Fruit fly (Drosophila melanogaster) whole organism, pupa: Measurements from ENCODE around the gene wwk.
A peak's percentile ranks its signal among the peaks of the same experiment; 100 is the strongest.

Experiments
- CG10348 ChIP-seq: fragments of 200-800 bp; sonication (Bioruptor generic); IDR thresholded peaks from 2 replicates; pipeline ENCODE4 v1.3.6; 2022; ENCODE audit warnings: missing biosample characterization, missing genetic modification characterization
- CG13204 ChIP-seq: fragments of 200-800 bp; sonication (Bioruptor generic); optimal IDR thresholded peaks from 2 replicates; lab custom pipeline; 2018; ENCODE audit warnings: missing biosample characterization, mild to moderate bottlenecking, missing genetic modification characterization, moderate library complexity
- CG14655 ChIP-seq: fragments of 200-800 bp; sonication (Bioruptor generic); optimal IDR thresholded peaks from 3 replicates; lab custom pipeline; 2017; ENCODE audit warnings: mild to moderate bottlenecking, missing biosample characterization, missing genetic modification reagents, missing genetic modification characterization
- CG15710 ChIP-seq: fragments of 200-800 bp; sonication (Bioruptor generic); optimal IDR thresholded peaks from 2 replicates; lab custom pipeline; 2018; ENCODE audit warnings: missing biosample characterization, mild to moderate bottlenecking, missing genetic modification characterization, moderate library complexity
- CG17806 ChIP-seq: fragments of 200-800 bp; sonication (Bioruptor generic); optimal IDR thresholded peaks from 2 replicates; lab custom pipeline; 2018; ENCODE audit warnings: missing biosample characterization, mild to moderate bottlenecking, missing genetic modification characterization, moderate library complexity
- CG34367 ChIP-seq: fragments of 200-800 bp; sonication (Bioruptor generic); optimal IDR thresholded peaks from 2 replicates; lab custom pipeline; 2018; ENCODE audit warnings: missing biosample characterization, mild to moderate bottlenecking, missing genetic modification characterization
- CG4496 ChIP-seq: fragments of 200-800 bp; sonication (Bioruptor generic); IDR thresholded peaks from 3 replicates; pipeline ENCODE4 v1.3.6; 2022; ENCODE audit warnings: missing biosample characterization, missing genetic modification characterization
- CG8159 ChIP-seq: fragments of 200-800 bp; sonication (Bioruptor generic); optimal IDR thresholded peaks from 3 replicates; lab custom pipeline; 2018; ENCODE audit warnings: missing biosample characterization, mild to moderate bottlenecking, missing genetic modification characterization, moderate library complexity
- CG8301 ChIP-seq: fragments of 200-800 bp; sonication (Bioruptor generic); optimal IDR thresholded peaks from 2 replicates; lab custom pipeline; 2018; ENCODE audit warnings: missing biosample characterization, mild to moderate bottlenecking, missing genetic modification characterization
- CG9948 ChIP-seq: fragments of 200-800 bp; sonication (Bioruptor generic); optimal IDR thresholded peaks from 2 replicates; lab custom pipeline; 2018; ENCODE audit warnings: missing biosample characterization, mild to moderate bottlenecking, missing genetic modification characterization, moderate library complexity
- D1 ChIP-seq: fragments of 200-800 bp; sonication (Bioruptor generic); optimal IDR thresholded peaks from 2 replicates; lab custom pipeline; 2018; ENCODE audit warnings: missing biosample characterization, mild to moderate bottlenecking, missing genetic modification characterization, moderate library complexity
- EcR ChIP-seq: fragments of 200-800 bp; sonication (Bioruptor generic); optimal IDR thresholded peaks from 3 replicates; lab custom pipeline; 2019; ENCODE audit warnings: missing biosample characterization, missing genetic modification characterization, mild to moderate bottlenecking, moderate library complexity, missing genetic modification reagents
- Ets98B ChIP-seq: fragments of 200-800 bp; sonication (Bioruptor generic); IDR thresholded peaks from 2 replicates; pipeline ENCODE4 v1.3.6; 2022; ENCODE audit warnings: missing biosample characterization, missing genetic modification characterization
- Pif1B ChIP-seq: fragments of 200-800 bp; sonication (Bioruptor generic); optimal IDR thresholded peaks from 3 replicates; lab custom pipeline; 2016; ENCODE audit warnings: missing biosample characterization, missing genetic modification characterization
- Snoo ChIP-seq: fragments of 200-800 bp; sonication (Bioruptor generic); optimal IDR thresholded peaks from 3 replicates; lab custom pipeline; 2017; ENCODE audit warnings: missing biosample characterization, mild to moderate bottlenecking, missing genetic modification characterization, inconsistent platforms
- fd96Ca ChIP-seq: fragments of 200-800 bp; sonication (Bioruptor generic); IDR thresholded peaks from 3 replicates; pipeline ENCODE4 v1.3.6; 2022; ENCODE audit warnings: missing biosample characterization, missing genetic modification characterization
- gl ChIP-seq: fragments of 200-800 bp; sonication (Bioruptor generic); optimal IDR thresholded peaks from 2 replicates; lab custom pipeline; 2018; ENCODE audit warnings: missing biosample characterization, mild to moderate bottlenecking, missing genetic modification characterization
- rn ChIP-seq: fragments of 200-800 bp; sonication (Bioruptor generic); IDR thresholded peaks from 2 replicates; pipeline ENCODE4 v1.3.6; 2022; ENCODE audit warnings: missing biosample characterization, missing genetic modification characterization

Gene wwk

dm6 chr2L:15074465-15074864, at the start of gene wwk:
Gene wwk (plus strand): TSS chr2L:15074776.
- TF ChIP-seq CG17806 (tag; lab: Kevin White, UChicago) (no peak), CG9948 (no peak), Snoo (tag; lab: Kevin White, UChicago) (no peak), CG10348 (GFP tag; lab: Robert Waterston, UW) (no peak), fd96Ca (GFP tag; lab: Robert Waterston, UW) (no peak), gl (tag; lab: Kevin White, UChicago) (no peak), CG14655 (GFP tag; lab: Kevin White, UChicago) (no peak), Ets98B (GFP tag; lab: Robert Waterston, UW) (no peak), Pif1B (GFP tag; lab: Kevin White, UChicago) (no peak), CG8301 (tag; lab: Kevin White, UChicago) (no peak)
- TF ChIP-seq, all 21 proteins: peak for 0

dm6 chr2L:15026582-15026981, 48.0 kb upstream of the wwk start, which contains the start of gene CG33310:
Gene CG33310 (plus strand): TSS chr2L:15026882.
- no peak for TF ChIP-seq CG10348 (GFP tag; lab: Robert Waterston, UW)
- TF ChIP-seq rn (GFP tag; lab: Robert Waterston, UW) = no peak
- no peak for TF ChIP-seq CG13204
- no peak for TF ChIP-seq CG4496 (GFP tag; lab: Robert Waterston, UW)
- no peak for TF ChIP-seq CG9948
- TF ChIP-seq fd96Ca (GFP tag; lab: Robert Waterston, UW) = no peak
- TF ChIP-seq Pif1B (GFP tag; lab: Kevin White, UChicago) = no peak
- no peak for TF ChIP-seq Ets98B (GFP tag; lab: Robert Waterston, UW)
- no peak for TF ChIP-seq CG17806 (tag; lab: Kevin White, UChicago)
- no peak for TF ChIP-seq D1 (tag; lab: Kevin White, UChicago)
- TF ChIP-seq CG8301 (tag; lab: Kevin White, UChicago) = no peak

- TF ChIP-seq CG8159 (tag; lab: Kevin White, UChicago) = no peak
- TF ChIP-seq CG4496 (GFP tag; lab: Robert Waterston, UW) = no peak
- TF ChIP-seq CG14655 (GFP tag; lab: Kevin White, UChicago) = no peak
- TF ChIP-seq CG15710 (tag; lab: Kevin White, UChicago) = no peak
- no peak for TF ChIP-seq Snoo (tag; lab: Kevin White, UChicago)
- no peak for TF ChIP-seq D1 (tag; lab: Kevin White, UChicago)
- TF ChIP-seq EcR = no peak
- no peak for TF ChIP-seq CG8301 (tag; lab: Kevin White, UChicago)
Observed at dm6 chr2L:15031650-15032049, 42.9 kb upstream of the wwk start, which contains the start of gene CG31832. Gene CG31832 (minus strand): TSS chr2L:15031750.

DNA sequence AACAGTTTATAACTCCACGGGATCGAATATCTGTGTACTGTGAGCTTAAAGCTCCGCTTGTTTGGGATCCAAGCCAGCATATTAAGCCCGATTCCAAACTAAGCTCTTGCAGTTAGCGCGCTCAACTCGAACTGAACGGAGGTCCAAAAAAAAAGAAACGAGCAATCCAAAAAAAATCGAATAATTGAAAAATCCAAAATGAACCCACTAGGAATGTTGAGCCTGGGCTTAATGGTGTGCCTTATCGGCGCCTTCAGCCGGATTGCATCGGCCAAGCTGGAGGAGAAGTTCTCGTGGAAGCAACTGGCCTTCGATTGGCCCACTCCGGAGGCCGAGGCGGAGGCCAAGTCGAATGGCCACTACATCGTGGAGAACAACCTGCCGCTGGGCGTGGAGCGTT, 39.2 kb upstream of the wwk start, which contains the start of gene yellow-c:
TSS of gene yellow-c (plus strand) at position 29 of the 400 bp plus-strand sequence.
- TF ChIP-seq CG15710 (tag; lab: Kevin White, UChicago) (no peak), Pif1B (GFP tag; lab: Kevin White, UChicago) (no peak), CG10348 (GFP tag; lab: Robert Waterston, UW) (no peak), Ets98B (GFP tag; lab: Robert Waterston, UW) (no peak), CG17806 (tag; lab: Kevin White, UChicago) (no peak), CG4496 (GFP tag; lab: Robert Waterston, UW) (no peak)

DNA sequence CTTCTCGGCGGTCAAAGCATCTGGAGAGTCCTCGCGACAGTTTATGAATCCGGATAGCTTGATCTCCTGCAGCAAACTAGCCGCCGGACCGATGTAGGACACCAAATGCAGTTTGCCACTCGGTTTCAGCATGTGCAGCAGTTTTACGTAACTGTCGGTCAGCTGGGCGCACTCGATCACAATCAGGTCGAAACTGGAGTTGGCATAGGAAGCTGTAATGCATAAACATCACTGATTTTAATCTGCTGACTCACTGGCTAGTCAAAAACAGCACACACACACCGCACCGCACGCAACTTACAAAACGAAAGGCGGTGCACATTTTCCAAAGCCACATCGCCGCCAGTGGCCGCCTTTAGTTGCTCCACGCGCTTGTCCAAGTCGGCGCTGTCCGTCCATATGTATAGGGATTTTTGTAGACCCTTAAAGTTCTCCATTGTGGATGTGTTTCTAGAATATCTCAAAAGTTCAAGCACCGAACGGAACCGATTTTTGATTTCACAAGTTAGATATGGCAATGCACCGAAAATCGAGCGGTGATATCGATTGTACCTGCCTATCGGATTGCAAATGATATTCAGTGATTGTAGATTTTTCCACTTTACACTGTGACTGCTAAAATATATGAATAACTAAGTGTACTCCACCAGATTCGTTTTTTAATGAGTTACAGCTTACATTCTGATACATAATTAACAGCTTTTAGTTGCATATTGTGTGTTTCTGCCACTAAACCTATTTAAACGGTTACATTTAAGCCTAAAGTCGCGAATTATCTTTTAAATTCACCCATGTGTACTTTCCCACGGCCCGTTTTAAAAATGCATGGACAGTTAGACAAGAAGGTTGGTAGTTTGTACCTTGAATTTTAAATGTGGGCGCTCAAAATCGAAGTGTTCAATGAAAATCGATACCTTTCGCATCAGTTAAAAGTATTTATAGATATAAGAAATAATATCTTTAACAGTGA, 36.0 kb upstream of the wwk start, which contains the start of gene CIAPIN1:
TSS of gene CIAPIN1 (minus strand) at position 523 of the 970 bp plus-strand sequence.
- no peak for TF ChIP-seq D1 (tag; lab: Kevin White, UChicago)
- TF ChIP-seq EcR = peak; percentile 67

- TF ChIP-seq CG34367 (tag; lab: Kevin White, UChicago) = no peak
- TF ChIP-seq CG4496 (GFP tag; lab: Robert Waterston, UW) = peak; percentile 42; the same call in 1 of the 3 replicates
Observed at dm6 chr2L:15039309-15039772, 35.2 kb upstream of the wwk start.

- TF ChIP-seq gl (tag; lab: Kevin White, UChicago) (no peak), D1 (tag; lab: Kevin White, UChicago) (no peak), CG14655 (GFP tag; lab: Kevin White, UChicago) (no peak)
Observed at dm6 chr2L:15043718-15044117, 30.9 kb upstream of the wwk start.
